Fruit fly (Drosophila melanogaster): Measurements from ENCODE around the gene CG14312.

CG14312 gene

dm6 chr3R:18283441-18283840 lies at the start of gene CG14312, which contains the start of gene CG8064:
Gene CG14312 (minus strand): TSS chr3R:18283528.
Gene CG8064 (plus strand): TSS chr3R:18283660.
- TF ChIP-seq gce (GFP tag; IDR thresholded peaks at IDR 0.05) (no peak), p53 (GFP tag; optimal IDR thresholded peaks at IDR 0.05) (no peak), ap (GFP tag; IDR thresholded peaks at IDR 0.05) (no peak), nau (GFP tag; optimal IDR thresholded peaks at IDR 0.05) (no peak), ase (GFP tag; IDR thresholded peaks at IDR 0.05) (no peak), hb (GFP tag; IDR thresholded peaks at IDR 0.05; ENCODE audit: partially characterized antibody) (0 out of 3 replicates have a peak, but pooled peaks have one; percentile 37), Nf-YC (tag; optimal IDR thresholded peaks at IDR 0.05) (no peak), en (GFP tag; optimal IDR thresholded peaks at IDR 0.05) (no peak), amos (GFP tag; IDR thresholded peaks at IDR 0.05; ENCODE audit: partially characterized antibody) (peak; percentile 80), fd3F (GFP tag; optimal IDR thresholded peaks at IDR 0.05) (no peak), CG15696 (tag; optimal IDR thresholded peaks at IDR 0.05) (no peak), Med (GFP tag) (peak; percentile 55), wdn (GFP tag; IDR thresholded peaks at IDR 0.05) (no peak), CG17912 (GFP tag; optimal IDR thresholded peaks at IDR 0.05) (no peak), CG7839 (tag; optimal IDR thresholded peaks at IDR 0.05) (no peak), pros (GFP tag; optimal IDR thresholded peaks at IDR 0.05) (no peak), CG10959 (GFP tag; IDR thresholded peaks at IDR 0.05) (no peak), CG3847 (GFP tag; IDR thresholded peaks at IDR 0.05) (peak; percentile 76), tna (GFP tag; IDR thresholded peaks at IDR 0.05; ENCODE audit: partially characterized antibody) (no peak), br (optimal IDR thresholded peaks at IDR 0.05) (no peak), CG7271 (tag; optimal IDR thresholded peaks at IDR 0.05) (no peak), Atf6 (GFP tag; IDR thresholded peaks at IDR 0.05) (no peak), CG8765 (GFP tag; IDR thresholded peaks at IDR 0.05) (no peak), peb (GFP tag; IDR thresholded peaks at IDR 0.05) (no peak), tin (GFP tag; optimal IDR thresholded peaks at IDR 0.05) (no peak), Rx (GFP tag; IDR thresholded peaks at IDR 0.05) (no peak), CG8944 (GFP tag; optimal IDR thresholded peaks at IDR 0.05) (no peak), Aef1 (GFP tag; IDR thresholded peaks at IDR 0.05) (no peak), bbx (GFP tag; IDR thresholded peaks at IDR 0.05; ENCODE audit: partially characterized antibody) (peak; percentile 65), fu2 (GFP tag; optimal IDR thresholded peaks at IDR 0.05) (no peak), ro (GFP tag; IDR thresholded peaks at IDR 0.05) (no peak), MESR4 (GFP tag; optimal IDR thresholded peaks at IDR 0.05) (peak; percentile 62), sima (GFP tag; optimal IDR thresholded peaks at IDR 0.05) (no peak), gt (GFP tag; IDR thresholded peaks at IDR 0.05) (no peak), Atf3 (GFP tag; optimal IDR thresholded peaks at IDR 0.05) (no peak), grau (tag; optimal IDR thresholded peaks at IDR 0.05) (no peak), CG31365 (tag; optimal IDR thresholded peaks at IDR 0.05) (no peak), CG16813 (GFP tag; IDR thresholded peaks at IDR 0.05; ENCODE audit: partially characterized antibody) (peak; percentile 68), Pdp1 (GFP tag; optimal IDR thresholded peaks at IDR 0.05) (no peak), shn (GFP tag; optimal IDR thresholded peaks at IDR 0.05) (no peak), nom (GFP tag; optimal IDR thresholded peaks at IDR 0.05) (no peak), btn (GFP tag; optimal IDR thresholded peaks at IDR 0.05) (no peak), Six4 (GFP tag; optimal IDR thresholded peaks at IDR 0.05) (no peak), CG11696 (GFP tag; IDR thresholded peaks at IDR 0.05) (no peak), Jarid2 (GFP tag; optimal IDR thresholded peaks at IDR 0.05) (no peak), CG6683 (GFP tag; optimal IDR thresholded peaks at IDR 0.05) (no peak), Lpt (GFP tag; optimal IDR thresholded peaks at IDR 0.05) (no peak), Nf-YB (GFP tag; optimal IDR thresholded peaks at IDR 0.05) (peak; percentile 2), ken (GFP tag; IDR thresholded peaks at IDR 0.05) (no peak), cas (GFP tag; IDR thresholded peaks at IDR 0.05) (no peak), CG8290 (GFP tag; optimal IDR thresholded peaks at IDR 0.05) (no peak), CG8290 (tag; optimal IDR thresholded peaks at IDR 0.05) (no peak), NFAT (GFP tag; IDR thresholded peaks at IDR 0.05) (no peak)
